Worm (Caenorhabditis elegans): ENCODE data around the gene mup-2.

DNA sequence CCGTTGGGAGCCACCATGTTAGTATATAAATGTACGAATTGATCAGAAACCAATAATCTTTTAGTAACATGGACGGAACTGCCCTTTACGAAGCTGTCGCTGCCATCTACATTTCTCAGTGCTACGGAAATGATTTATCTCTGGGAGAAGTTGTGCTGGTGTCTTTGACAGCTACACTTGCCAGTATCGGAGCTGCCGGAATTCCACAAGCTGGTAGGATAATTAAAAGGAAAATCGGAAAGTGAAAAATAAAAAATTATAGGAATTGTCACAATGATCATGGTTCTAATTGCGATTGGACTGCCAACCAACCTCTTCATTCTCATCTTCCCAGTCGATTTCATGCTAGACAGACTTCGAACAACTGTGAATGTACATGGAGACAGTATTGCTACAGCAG, 4.1 kb downstream of the mup-2 start:
- TF ChIP-seq tlf-1 (GFP tag; optimal IDR thresholded peaks at IDR 0.05): no peak
- TF ChIP-seq F37B4.10 (GFP tag; IDR thresholded peaks at IDR 0.05): no peak
- no peak for TF ChIP-seq F57C9.4 (tag; optimal IDR thresholded peaks at IDR 0.05)
- no peak for TF ChIP-seq ama-1 (optimal IDR thresholded peaks at IDR 0.05)
- no peak for TF ChIP-seq ama-1 (GFP tag; optimal IDR thresholded peaks at IDR 0.05)
- TF ChIP-seq D2030.7 (GFP tag; IDR thresholded peaks at IDR 0.05): no peak
- TF ChIP-seq xnd-1 (tag; optimal IDR thresholded peaks at IDR 0.05): no peak
- TF ChIP-seq him-1 (tag; optimal IDR thresholded peaks at IDR 0.05): no peak
- no peak for TF ChIP-seq egl-44 (GFP tag; IDR thresholded peaks at IDR 0.05)
- no peak for TF ChIP-seq zim-3 (tag; optimal IDR thresholded peaks at IDR 0.05)
- no peak for TF ChIP-seq ceh-100 (GFP tag; IDR thresholded peaks at IDR 0.05)
- no peak for TF ChIP-seq lsy-27 (tag; optimal IDR thresholded peaks at IDR 0.05; ENCODE audit: borderline replicate concordance, insufficient read depth)
- no peak for TF ChIP-seq lir-1 (GFP tag; conservative IDR thresholded peaks at IDR 0.05)

Measured in whole organism, young adult.